Worm (Caenorhabditis elegans) whole organism, dauer: ENCODE results near the gene F10G7.10.

Experiments
- unc-62 ChIP-seq: sonication (generic microtip); optimal IDR thresholded peaks from 2 replicates; lab custom pipeline; 2017; ENCODE audit warnings: missing biosample characterization, missing genetic modification reagents, missing genetic modification characterization

Gene F10G7.10

DNA sequence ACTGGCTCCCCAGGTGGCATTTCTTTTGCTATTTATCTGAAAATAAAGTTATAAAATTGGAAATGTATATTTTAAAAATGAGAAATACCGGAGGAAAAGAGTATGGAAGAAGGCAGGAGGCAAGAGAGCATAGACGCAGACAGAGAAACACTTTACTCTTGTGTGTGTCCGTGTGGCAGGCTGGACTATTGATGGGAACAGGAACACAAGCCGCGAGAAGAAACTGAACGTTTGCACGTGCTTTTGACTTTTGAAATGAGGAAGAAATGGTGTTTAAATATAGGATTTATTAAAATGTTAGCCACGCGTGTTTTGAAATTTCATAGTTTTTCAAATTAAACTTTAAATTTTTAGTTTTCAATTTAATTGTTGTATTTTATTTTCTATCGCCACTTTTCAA, at the start of gene F10G7.10:
TSS of gene F10G7.10 (minus strand) at position 145 of the 400 bp plus-strand sequence.
- TF ChIP-seq unc-62 (GFP tag; lab: Kevin White, UChicago): no peak

DNA sequence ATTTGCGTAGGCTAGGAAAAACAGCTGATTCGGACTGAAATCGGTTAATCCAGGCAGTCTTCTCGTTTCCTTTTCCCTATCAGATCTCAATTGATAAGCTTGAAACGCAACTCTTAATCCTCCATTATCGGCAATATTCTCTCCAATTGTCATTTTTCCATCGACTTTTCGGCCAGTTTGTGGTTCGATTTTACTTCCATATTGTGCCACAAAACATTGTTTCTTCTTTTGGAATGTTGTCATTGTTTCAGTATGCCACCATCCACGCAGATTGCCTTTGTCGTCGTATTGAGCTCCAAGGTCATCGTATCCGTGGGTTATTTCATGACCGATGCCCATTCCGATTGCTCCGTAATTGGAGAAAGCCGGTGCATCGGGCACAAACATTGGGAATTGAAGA, 49.7 kb upstream of the F10G7.10 start:
- TF ChIP-seq unc-62 (GFP tag; lab: Kevin White, UChicago): no peak

DNA sequence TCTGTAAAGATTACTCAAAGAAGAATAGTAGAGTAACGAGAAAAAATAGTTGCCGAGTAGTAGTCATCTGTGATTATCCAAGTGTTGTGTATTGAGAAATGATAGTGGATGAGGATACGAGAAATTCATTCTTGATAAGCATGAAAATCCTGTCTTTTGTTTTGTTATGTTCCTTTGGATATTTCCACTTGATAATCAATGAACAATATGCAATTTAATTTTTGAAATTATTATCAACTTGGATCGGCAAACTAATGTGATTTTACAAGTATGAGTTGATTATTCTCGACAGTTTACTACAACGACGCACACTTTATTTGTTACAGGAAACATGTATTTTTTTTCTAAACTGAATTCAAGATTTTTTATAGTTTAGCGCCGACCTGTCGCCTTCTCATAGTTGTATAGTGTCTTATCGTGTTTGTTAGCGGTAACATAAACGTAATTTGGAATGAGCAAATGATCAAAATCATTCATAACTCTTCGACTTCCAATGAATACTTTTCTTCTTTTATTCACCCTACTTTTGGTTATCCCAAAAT, 47.9 kb upstream of the F10G7.10 start, which contains the start of the genes F26G1.9 and F26G1.10:
TSS of gene F26G1.9 (minus strand) at position 101 of the 542 bp plus-strand sequence.
TSS of gene F26G1.10 (plus strand) at position 492 of the 542 bp plus-strand sequence.
- TF ChIP-seq unc-62 (GFP tag; lab: Kevin White, UChicago): no peak

DNA sequence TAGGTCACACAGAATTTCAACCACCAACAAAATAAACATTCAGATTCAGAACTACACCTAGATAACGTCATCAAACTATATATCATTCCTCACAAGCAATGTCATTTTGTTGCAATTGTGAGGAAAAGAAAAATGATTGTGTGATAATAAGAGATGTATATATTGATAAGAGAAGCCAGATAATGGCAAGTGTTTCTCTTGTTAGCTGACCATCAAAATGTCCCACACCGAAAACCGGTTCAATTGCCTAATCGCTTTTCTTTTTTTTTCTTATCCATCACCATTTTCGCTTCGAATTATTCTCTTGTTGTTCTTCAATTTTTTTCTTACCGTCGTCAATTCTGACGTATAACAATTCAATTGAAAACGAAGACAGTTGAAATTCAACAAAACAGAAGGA, 46.4 kb upstream of the F10G7.10 start:
- TF ChIP-seq unc-62 (GFP tag; lab: Kevin White, UChicago): no peak

DNA sequence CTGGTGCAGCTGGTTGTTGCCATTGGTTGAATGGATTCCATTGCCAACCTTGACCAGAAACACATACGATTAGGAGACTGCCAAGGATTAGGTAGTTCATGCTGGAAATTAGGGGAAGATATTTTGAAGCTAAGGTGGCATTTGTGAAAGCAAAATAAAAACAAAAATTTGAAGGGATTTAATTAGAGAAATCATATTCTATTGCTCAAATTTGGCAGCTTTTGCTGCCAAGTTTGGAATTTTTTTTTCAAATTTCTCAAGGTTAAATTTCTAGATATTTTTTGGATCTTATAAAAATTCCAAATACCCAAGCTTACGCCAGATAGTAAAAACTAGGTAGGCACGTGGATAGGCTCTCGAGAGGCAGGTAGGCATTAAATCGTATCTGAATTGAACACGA, 45.2 kb upstream of the F10G7.10 start, which contains the start of gene F26G1.5:
TSS of gene F26G1.5 (minus strand) at position 101 of the 400 bp plus-strand sequence.
- no peak for TF ChIP-seq unc-62 (GFP tag; lab: Kevin White, UChicago)

DNA sequence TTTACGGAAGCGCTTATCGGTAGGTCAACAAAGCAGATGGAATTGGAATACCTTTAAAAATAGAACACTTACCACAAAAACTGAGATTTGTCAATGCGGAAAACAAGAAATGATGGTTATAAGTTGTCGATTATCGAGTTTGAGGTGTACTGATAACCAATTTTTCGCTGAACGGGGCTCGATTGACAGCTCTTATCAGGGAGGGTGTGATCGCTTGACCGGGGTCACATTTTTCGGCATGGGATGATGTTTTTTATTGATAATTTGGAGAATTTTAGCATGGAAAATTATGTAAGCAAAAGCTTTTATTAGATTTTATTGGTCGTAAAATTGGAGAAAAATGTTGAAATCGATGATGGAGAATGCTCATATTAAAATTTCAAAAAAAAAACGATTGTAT, 43.8 kb upstream of the F10G7.10 start:
- TF ChIP-seq unc-62 (GFP tag; lab: Kevin White, UChicago): no peak

DNA sequence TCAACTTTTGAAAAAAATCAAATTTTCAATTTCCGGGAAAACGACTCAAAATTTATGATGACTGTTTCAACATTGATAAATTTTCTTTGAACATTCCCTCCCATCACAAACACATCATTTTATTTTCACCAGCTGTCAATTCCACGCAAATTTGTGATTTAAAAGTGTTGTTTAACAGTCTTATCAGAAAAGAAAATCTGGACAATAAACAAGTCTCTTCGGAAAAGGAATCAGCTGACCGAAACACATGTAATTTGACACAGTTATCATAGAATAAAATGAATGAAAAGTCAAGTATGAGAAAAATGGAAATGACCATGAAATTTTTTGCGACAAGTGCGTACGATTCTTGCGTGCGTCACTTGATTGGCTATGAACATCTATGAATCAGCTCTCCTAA, 43.0 kb upstream of the F10G7.10 start:
- no peak for TF ChIP-seq unc-62 (GFP tag; lab: Kevin White, UChicago)

DNA sequence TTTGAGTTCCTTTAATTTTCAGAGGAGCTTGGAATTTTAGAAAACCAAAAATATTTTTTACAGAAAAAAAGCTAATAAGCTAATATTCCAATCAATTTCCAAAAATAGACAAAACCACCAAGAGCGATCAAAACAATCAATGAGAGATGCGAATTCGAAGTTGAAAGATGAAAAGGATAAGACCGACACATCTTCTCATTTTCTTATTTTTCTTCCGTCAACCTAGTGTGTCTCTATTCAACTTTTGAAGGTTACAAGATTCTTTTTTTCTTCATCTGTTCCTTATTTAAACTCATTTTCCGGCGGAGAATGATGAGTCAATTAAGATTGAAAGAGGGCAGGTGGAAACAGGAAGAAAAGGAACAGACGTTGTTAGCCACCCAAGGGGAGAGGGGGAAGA, 41.5 kb upstream of the F10G7.10 start:
- TF ChIP-seq unc-62 (GFP tag; lab: Kevin White, UChicago): no peak

DNA sequence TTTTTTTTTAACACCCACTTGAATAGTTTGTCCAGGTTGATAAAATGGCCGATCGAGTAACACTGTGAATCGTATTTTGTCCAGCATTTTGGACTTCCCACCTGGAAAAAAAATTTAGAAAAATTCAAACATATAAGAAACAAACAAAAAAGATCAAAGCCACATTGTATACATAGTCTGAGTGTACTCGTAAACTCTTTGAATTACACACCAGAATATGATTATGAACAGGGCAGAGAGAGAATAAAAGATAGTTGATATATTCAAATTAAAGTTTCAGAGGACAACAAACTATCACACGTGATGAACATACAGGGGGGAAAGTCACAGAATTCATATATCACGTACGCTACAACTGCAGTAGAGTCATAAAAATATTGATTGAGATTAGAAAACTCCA, 40.2 kb upstream of the F10G7.10 start, which contains the start of gene ttm-2:
TSS of gene ttm-2 (minus strand) at position 101 of the 400 bp plus-strand sequence.
- TF ChIP-seq unc-62 (GFP tag; lab: Kevin White, UChicago): no peak

DNA sequence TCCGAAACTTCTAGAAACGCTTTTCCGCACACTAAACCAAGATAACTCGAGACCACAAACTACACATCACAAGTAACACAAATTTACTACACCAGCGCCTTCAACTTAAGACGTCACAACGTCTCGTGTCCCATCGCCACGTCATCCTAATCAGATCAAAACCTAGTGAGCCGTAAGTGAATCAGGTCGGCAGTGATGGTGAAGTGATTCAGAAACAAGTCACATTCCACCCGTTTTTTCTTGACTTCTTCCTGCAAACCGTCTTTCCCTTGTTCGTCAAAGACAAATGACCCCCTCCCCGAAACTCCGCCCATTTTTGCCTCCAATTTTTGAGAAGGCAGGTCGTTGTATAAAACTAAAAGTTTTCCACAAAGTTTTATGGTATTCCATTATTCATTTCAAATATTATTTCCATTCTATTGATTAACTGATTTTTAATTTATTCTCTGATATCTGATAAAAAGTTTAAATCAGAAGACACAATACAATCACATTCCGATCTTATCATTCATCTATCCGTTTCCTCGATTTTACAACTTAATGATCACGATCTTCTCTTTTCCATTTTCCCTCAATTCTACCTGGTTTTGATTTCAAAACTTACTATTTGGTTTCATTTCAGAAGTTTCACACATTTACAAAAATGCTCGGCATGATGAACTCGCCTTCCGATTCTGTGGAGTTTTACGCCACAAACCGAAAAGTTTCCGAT, 36.7 kb upstream of the F10G7.10 start, which contains the start of gene F26G1.2:
TSS of gene F26G1.2 (plus strand) at position 508 of the 712 bp plus-strand sequence.
- TF ChIP-seq unc-62 (GFP tag; lab: Kevin White, UChicago): no peak

DNA sequence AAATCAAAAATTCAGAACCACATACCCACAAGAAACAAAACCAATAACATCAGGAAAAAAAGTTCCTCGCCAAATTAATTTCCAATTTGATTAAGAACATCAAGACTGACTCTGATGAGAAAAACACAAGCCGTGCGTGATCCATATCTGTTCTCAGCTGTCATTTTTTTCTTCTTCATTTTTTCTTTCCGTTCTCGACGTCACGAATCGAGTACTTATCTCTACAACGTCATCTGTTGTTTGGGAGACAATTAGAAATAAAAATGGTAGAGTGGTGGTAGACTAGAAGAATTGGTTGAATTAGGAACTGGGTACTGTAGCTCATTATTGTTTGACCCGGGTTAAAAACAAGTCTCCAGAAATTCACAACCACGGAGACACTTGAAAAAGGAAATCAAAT, 35.0 kb upstream of the F10G7.10 start:
- TF ChIP-seq unc-62 (GFP tag; lab: Kevin White, UChicago): no peak

DNA sequence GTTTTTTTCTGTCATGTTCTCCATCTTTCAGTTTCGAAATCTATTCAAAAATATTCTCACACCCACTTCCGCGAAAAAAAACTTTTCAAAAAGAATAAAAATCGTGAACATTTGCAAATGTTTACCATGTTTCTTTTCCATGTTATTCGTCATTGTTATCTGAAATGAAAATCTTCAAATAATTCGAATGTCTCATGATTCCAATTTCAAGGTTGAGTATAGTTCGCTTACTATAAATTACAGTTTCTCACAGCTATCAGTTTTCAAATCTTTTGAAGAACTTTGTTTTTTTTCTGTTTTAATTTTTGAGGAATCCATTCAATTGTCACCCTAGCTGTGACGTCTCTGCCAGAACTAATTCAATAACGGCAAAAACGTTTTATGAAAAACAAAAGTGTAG, 33.8 kb upstream of the F10G7.10 start:
- TF ChIP-seq unc-62 (GFP tag; lab: Kevin White, UChicago): no peak

DNA sequence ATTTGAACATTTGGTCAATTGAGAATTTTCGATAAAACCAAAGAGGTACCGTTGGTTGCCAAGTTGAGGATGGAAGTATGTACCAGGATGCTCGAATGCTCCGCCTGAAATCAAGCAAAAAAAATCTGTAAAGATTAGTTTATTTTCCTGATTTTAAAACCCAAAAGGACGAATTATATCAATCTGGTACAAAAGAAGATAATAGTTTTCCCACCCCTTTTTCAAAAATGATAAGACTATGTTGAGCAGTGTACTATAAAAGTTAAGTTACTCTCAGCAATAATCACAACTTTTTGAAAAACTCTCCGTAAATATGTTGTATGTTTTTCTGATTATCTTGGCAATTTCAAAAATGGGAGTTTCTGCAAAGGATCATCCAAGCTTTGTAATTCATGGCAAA, 32.4 kb upstream of the F10G7.10 start, which contains the start of gene F26G1.3:
TSS of gene F26G1.3 (plus strand) at position 301 of the 400 bp plus-strand sequence.
- TF ChIP-seq unc-62 (GFP tag; lab: Kevin White, UChicago): no peak

DNA sequence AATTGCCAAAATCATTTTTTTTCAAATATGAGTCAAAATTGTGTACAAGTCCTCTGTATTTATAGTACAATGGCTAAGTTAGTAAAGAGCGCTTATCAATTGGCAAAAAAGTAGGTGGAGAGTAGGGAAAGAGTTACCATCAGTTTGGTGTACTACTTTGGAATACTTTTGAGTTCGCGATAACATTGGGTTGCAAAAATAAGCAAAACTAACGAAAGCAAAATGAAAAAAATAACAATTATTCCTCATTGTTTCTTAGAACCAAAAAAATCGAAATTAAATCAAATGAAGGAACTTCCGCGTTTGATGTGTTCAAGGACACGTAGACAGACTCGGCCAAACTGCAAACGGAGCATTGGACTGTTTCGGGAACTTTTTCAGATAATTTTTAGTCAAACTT, 30.7 kb upstream of the F10G7.10 start, which contains the start of gene C27D9.2:
TSS of gene C27D9.2 (minus strand) at position 101 of the 400 bp plus-strand sequence.
- TF ChIP-seq unc-62 (GFP tag; lab: Kevin White, UChicago): no peak

DNA sequence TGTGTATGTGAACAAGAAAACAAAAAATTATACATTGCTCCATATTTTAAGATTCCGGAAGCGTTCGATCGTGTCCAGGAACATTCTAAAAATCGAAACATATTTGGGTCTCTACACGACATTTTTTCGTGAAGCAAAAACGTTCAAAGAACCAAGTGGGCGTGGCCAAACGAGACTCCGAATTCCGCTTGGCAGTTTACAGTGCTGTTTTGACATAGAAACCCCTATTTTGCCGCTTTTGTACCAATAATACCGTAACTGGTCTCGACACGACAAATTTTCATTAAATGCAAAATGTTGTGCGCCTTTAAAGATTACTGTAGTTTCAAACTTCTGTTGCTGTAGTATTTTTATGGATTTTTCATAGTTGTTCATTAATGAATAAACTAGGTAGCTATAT, 29.6 kb upstream of the F10G7.10 start:
- TF ChIP-seq unc-62 (GFP tag; lab: Kevin White, UChicago): no peak

DNA sequence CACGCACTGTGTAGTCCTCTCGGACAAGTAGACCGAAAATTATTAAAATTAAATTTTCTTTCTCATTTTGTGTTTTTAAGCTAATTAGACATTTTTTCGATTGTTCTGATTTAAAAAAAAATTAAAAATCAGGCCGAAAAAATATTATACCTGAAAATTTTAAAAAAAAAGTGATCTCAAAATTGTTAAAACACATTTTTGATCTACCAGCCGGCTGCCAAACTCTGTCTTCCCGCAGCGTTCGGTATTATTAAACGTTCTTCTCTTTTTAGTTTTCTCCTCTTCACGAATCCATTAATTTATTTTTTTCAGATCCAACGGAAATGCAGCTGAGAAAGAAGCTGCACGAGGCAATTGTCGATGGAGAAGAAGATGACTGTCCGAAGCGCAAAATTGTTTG, 27.1 kb upstream of the F10G7.10 start, which contains the start of gene C27D9.1:
TSS of gene C27D9.1 (plus strand) at position 281 of the 400 bp plus-strand sequence.
- TF ChIP-seq unc-62 (GFP tag; lab: Kevin White, UChicago): no peak
